Worm (Caenorhabditis elegans) whole organism, early embryonic: Measurements from ENCODE around the gene C49C8.3.

Source experiments
- B0310.2 ChIP-seq: sonication (generic microtip); optimal IDR thresholded peaks from 2 replicates; lab custom pipeline; 2016; ENCODE audit warnings: mild to moderate bottlenecking, missing genetic modification characterization, missing compliant biosample characterization
- F13C5.2 ChIP-seq: sonication (generic microtip); optimal IDR thresholded peaks from 2 replicates; lab custom pipeline; 2017; ENCODE audit warnings: mild to moderate bottlenecking, missing genetic modification characterization, inconsistent platforms, missing compliant biosample characterization
- ama-1 ChIP-seq: fragments of 150-350 bp; optimal IDR thresholded peaks from 2 replicates; lab custom pipeline; 2014
- ceh-13 ChIP-seq: fragments of 200-800 bp; sonication (Bioruptor generic); optimal IDR thresholded peaks from 2 replicates; lab custom pipeline; 2018; ENCODE audit warnings: mild to moderate bottlenecking, missing genetic modification characterization, missing compliant biosample characterization
- ceh-36 ChIP-seq: sonication (generic microtip); optimal IDR thresholded peaks from 2 replicates; lab custom pipeline; 2016; ENCODE audit warnings: missing genetic modification characterization, inconsistent platforms, missing compliant biosample characterization
- pes-1 ChIP-seq: fragments of 200-800 bp; sonication (Bioruptor generic); IDR thresholded peaks from 2 replicates; pipeline ENCODE4 v1.3.6; 2022; ENCODE audit warnings: missing genetic modification reagents, missing genetic modification characterization, missing compliant biosample characterization
- tra-4 ChIP-seq: sonication (generic microtip); optimal IDR thresholded peaks from 2 replicates; lab custom pipeline; 2017; ENCODE audit warnings: missing genetic modification characterization, missing compliant biosample characterization

DNA sequence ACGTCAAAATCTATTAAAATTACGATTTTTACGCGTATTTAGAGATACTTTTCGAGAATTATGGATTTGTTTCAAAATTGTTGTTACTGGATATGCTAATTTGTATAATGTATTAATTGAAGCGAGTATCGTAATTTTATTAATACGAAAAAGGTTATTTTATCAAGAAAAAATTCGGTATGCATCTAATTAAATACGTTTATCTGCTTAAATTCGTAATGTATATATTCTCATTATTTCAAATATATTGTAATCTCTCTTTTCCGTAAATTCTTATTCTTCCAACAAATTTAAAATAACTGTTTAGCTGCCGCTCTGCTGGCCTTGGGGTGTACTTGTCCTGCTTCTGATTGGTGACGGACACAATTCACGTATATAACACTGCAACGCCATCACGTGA, 13.5 kb upstream of the C49C8.3 start, which contains the start of gene dgk-4:
- TF ChIP-seq ama-1 (lab: Kevin White, UChicago) (no peak), ceh-36 (tag; lab: Kevin White, UChicago) (no peak), pes-1 (GFP tag; lab: Robert Waterston, UW) (no peak), F13C5.2 (tag; lab: Kevin White, UChicago) (no peak), B0310.2 (tag; lab: Kevin White, UChicago) (no peak), ceh-13 (GFP tag; lab: Kevin White, UChicago) (no peak), tra-4 (tag; lab: Kevin White, UChicago) (no peak)
